Fruit fly (Drosophila melanogaster) whole organism, embryonic: ENCODE data around the gene CG10581.

Experiments
- Awh ChIP-seq: fragments of 200-800 bp; sonication (Bioruptor generic); IDR thresholded peaks from 2 replicates; pipeline ENCODE4, ENCODE4 v1.3.6; 2022; ENCODE audit warnings: missing biosample characterization, missing genetic modification characterization
- B-H1 ChIP-seq: fragments of 200-800 bp; sonication (Bioruptor generic); IDR thresholded peaks from 3 replicates; pipeline ENCODE4 v1.3.6; 2022; ENCODE audit warnings: missing biosample characterization, missing genetic modification characterization
- CG11398 ChIP-seq: fragments of 200-800 bp; sonication (Bioruptor generic); optimal IDR thresholded peaks from 2 replicates; lab custom pipeline; 2016; ENCODE audit warnings: missing biosample characterization, missing genetic modification characterization
- CG12104 ChIP-seq: fragments of 200-800 bp; sonication (Bioruptor generic); optimal IDR thresholded peaks from 3 replicates; lab custom pipeline; 2016; ENCODE audit warnings: missing biosample characterization, missing genetic modification characterization
- CG13296 ChIP-seq: fragments of 200-800 bp; sonication (Bioruptor generic); optimal IDR thresholded peaks from 3 replicates; lab custom pipeline; 2018; ENCODE audit warnings: missing biosample characterization, mild to moderate bottlenecking, missing genetic modification characterization
- CG13424 ChIP-seq: fragments of 200-800 bp; sonication (Bioruptor generic); optimal IDR thresholded peaks from 2 replicates; lab custom pipeline; 2019; ENCODE audit warnings: missing biosample characterization, mild to moderate bottlenecking, missing genetic modification characterization, moderate library complexity
- CG13624 ChIP-seq: fragments of 200-800 bp; sonication (Bioruptor generic); optimal IDR thresholded peaks from 2 replicates; lab custom pipeline; 2016; ENCODE audit warnings: missing biosample characterization, missing genetic modification characterization
- CG16813 ChIP-seq: fragments of 200-800 bp; sonication (Bioruptor generic); IDR thresholded peaks from 3 replicates; pipeline ENCODE4 v1.3.6; 2022; ENCODE audit warnings: missing biosample characterization, missing genetic modification characterization; ENCODE audit not compliant: partially characterized antibody
- CG17385 ChIP-seq: fragments of 200-800 bp; sonication (Bioruptor generic); optimal IDR thresholded peaks from 3 replicates; lab custom pipeline; 2018; ENCODE audit warnings: missing biosample characterization, mild to moderate bottlenecking, missing genetic modification characterization
- CG17612 ChIP-seq: fragments of 200-800 bp; sonication (Bioruptor generic); IDR thresholded peaks from 2 replicates; pipeline ENCODE4 v1.3.6; 2022; ENCODE audit warnings: missing biosample characterization, missing genetic modification characterization
- CG17912 ChIP-seq: fragments of 200-800 bp; sonication (Bioruptor generic); optimal IDR thresholded peaks from 2 replicates; lab custom pipeline; 2018; ENCODE audit warnings: missing biosample characterization, mild to moderate bottlenecking, missing genetic modification characterization
- CG18619 ChIP-seq: fragments of 200-800 bp; sonication (Bioruptor generic); optimal IDR thresholded peaks from 3 replicates; lab custom pipeline; 2017; ENCODE audit warnings: missing biosample characterization, mild to moderate bottlenecking, missing genetic modification characterization
- CG2120 ChIP-seq: fragments of 200-800 bp; sonication (Bioruptor generic); optimal IDR thresholded peaks from 3 replicates; lab custom pipeline; 2016; ENCODE audit warnings: missing biosample characterization, missing genetic modification characterization
- CG2712 ChIP-seq: fragments of 200-800 bp; optimal IDR thresholded peaks from 3 replicates; lab custom pipeline; 2019; ENCODE audit warnings: missing biosample characterization, mild to moderate bottlenecking, missing genetic modification characterization, moderate library complexity
- CG2875 ChIP-seq: fragments of 200-800 bp; sonication (Bioruptor generic); optimal IDR thresholded peaks from 2 replicates; lab custom pipeline; 2017; ENCODE audit warnings: missing biosample characterization, mild to moderate bottlenecking, missing genetic modification characterization, missing genetic modification reagents
- CG34224 ChIP-seq: fragments of 200-800 bp; sonication (Bioruptor generic); IDR thresholded peaks from 3 replicates; pipeline ENCODE4 v1.3.6; 2022; ENCODE audit warnings: missing biosample characterization, missing genetic modification characterization; ENCODE audit not compliant: partially characterized antibody
- CG4820 ChIP-seq: fragments of 200-800 bp; sonication (Bioruptor generic); optimal IDR thresholded peaks from 3 replicates; lab custom pipeline; 2016; ENCODE audit warnings: missing biosample characterization, missing genetic modification characterization
- CG5180 ChIP-seq: fragments of 200-800 bp; sonication (Bioruptor generic); optimal IDR thresholded peaks from 3 replicates; lab custom pipeline; 2017; ENCODE audit warnings: missing biosample characterization, missing genetic modification characterization, mild to moderate bottlenecking, moderate library complexity, missing genetic modification reagents
- CG7928 ChIP-seq: fragments of 200-800 bp; sonication (Bioruptor generic); optimal IDR thresholded peaks from 2 replicates; lab custom pipeline; 2017; ENCODE audit warnings: missing biosample characterization, mild to moderate bottlenecking, missing genetic modification characterization
- CrebB ChIP-seq: fragments of 200-800 bp; sonication (Bioruptor generic); optimal IDR thresholded peaks from 3 replicates; lab custom pipeline; 2018; ENCODE audit warnings: missing biosample characterization, mild to moderate bottlenecking, missing genetic modification characterization
- D19B ChIP-seq: fragments of 200-800 bp; sonication (Bioruptor generic); optimal IDR thresholded peaks from 2 replicates; lab custom pipeline; 2017; ENCODE audit warnings: missing biosample characterization, mild to moderate bottlenecking, missing genetic modification characterization
- Dad ChIP-seq: fragments of 200-800 bp; sonication (Bioruptor generic); optimal IDR thresholded peaks from 3 replicates; lab custom pipeline; 2016; ENCODE audit warnings: missing biosample characterization, missing genetic modification characterization
- Eip74EF ChIP-seq, 2 experiments: fragments of 200-800 bp in 1 of 2; fragments of >200 bp in 1 of 2; sonication (Bioruptor generic) in 1 of 2; optimal IDR thresholded peaks; 2 replicates each; lab custom pipeline; 2017 to 2019; ENCODE audit warnings: missing biosample characterization in 2 of 2, missing genetic modification characterization in 2 of 2, mild to moderate bottlenecking in 1 of 2, moderate library complexity in 1 of 2
- Fer1 ChIP-seq: fragments of 200-800 bp; sonication (Bioruptor generic); optimal IDR thresholded peaks from 2 replicates; lab custom pipeline; 2017; ENCODE audit warnings: missing biosample characterization, mild to moderate bottlenecking, missing genetic modification characterization
- Hr3 ChIP-seq: fragments of 200-800 bp; sonication (Bioruptor generic); optimal IDR thresholded peaks from 3 replicates; lab custom pipeline; 2016; ENCODE audit warnings: missing biosample characterization, missing genetic modification characterization
- Lpt ChIP-seq: fragments of >200 bp; optimal IDR thresholded peaks from 2 replicates; lab custom pipeline; 2018; ENCODE audit warnings: missing biosample characterization, missing genetic modification characterization
- Xbp1 ChIP-seq: fragments of 200-800 bp; sonication (Bioruptor generic); optimal IDR thresholded peaks from 3 replicates; lab custom pipeline; 2016; ENCODE audit warnings: missing biosample characterization, mild to moderate bottlenecking, missing genetic modification characterization
- ap ChIP-seq: fragments of 200-800 bp; sonication (Bioruptor generic); IDR thresholded peaks from 2 replicates; pipeline ENCODE4 v1.3.6; 2022; ENCODE audit warnings: missing biosample characterization, missing genetic modification characterization
- ash1 ChIP-seq: fragments of 200-800 bp; sonication (Bioruptor generic); optimal IDR thresholded peaks from 2 replicates; lab custom pipeline; 2018; ENCODE audit warnings: missing biosample characterization, mild to moderate bottlenecking, missing genetic modification characterization
- bab2 ChIP-seq: fragments of 200-800 bp; sonication (Bioruptor generic); optimal IDR thresholded peaks from 2 replicates; lab custom pipeline; 2016; ENCODE audit warnings: missing biosample characterization, missing genetic modification characterization
- cad ChIP-seq: fragments of >200 bp; optimal IDR thresholded peaks from 2 replicates; lab custom pipeline; 2017; ENCODE audit warnings: missing biosample characterization, missing genetic modification characterization
- dmrt99B ChIP-seq: fragments of 200-800 bp; sonication (Bioruptor generic); optimal IDR thresholded peaks from 2 replicates; lab custom pipeline; 2018; ENCODE audit warnings: missing biosample characterization, mild to moderate bottlenecking, missing genetic modification characterization, moderate library complexity
- gcm ChIP-seq: fragments of 200-800 bp; sonication (Bioruptor generic); optimal IDR thresholded peaks from 2 replicates; lab custom pipeline; 2019; ENCODE audit warnings: missing biosample characterization, mild to moderate bottlenecking, missing genetic modification characterization, moderate library complexity
- gcm2 ChIP-seq: fragments of 200-800 bp; sonication (Bioruptor generic); optimal IDR thresholded peaks from 2 replicates; lab custom pipeline; 2016; ENCODE audit warnings: missing biosample characterization, missing genetic modification characterization
- lbe ChIP-seq: fragments of 200-800 bp; sonication (Bioruptor generic); optimal IDR thresholded peaks from 2 replicates; lab custom pipeline; 2016; ENCODE audit warnings: missing biosample characterization, mild to moderate bottlenecking, missing genetic modification characterization
- odd ChIP-seq: fragments of 200-800 bp; sonication (Bioruptor generic); optimal IDR thresholded peaks from 2 replicates; lab custom pipeline; 2017; ENCODE audit warnings: missing biosample characterization, mild to moderate bottlenecking, missing genetic modification characterization
- pho ChIP-seq: fragments of 200-800 bp; sonication (Bioruptor generic); optimal IDR thresholded peaks from 2 replicates; lab custom pipeline; 2016; ENCODE audit warnings: missing biosample characterization, missing genetic modification characterization
- repo ChIP-seq: fragments of 200-800 bp; sonication (Bioruptor generic); optimal IDR thresholded peaks from 2 replicates; lab custom pipeline; 2016; ENCODE audit warnings: missing biosample characterization, missing genetic modification characterization
- rib ChIP-seq: fragments of 200-800 bp; sonication (Bioruptor generic); IDR thresholded peaks from 2 replicates; pipeline ENCODE4 v1.3.6; 2022; ENCODE audit warnings: missing biosample characterization, missing genetic modification characterization
- ro ChIP-seq: fragments of 200-800 bp; sonication (Bioruptor generic); IDR thresholded peaks from 2 replicates; pipeline ENCODE4 v1.3.6; 2022; ENCODE audit warnings: missing biosample characterization, missing genetic modification characterization
- seq ChIP-seq: fragments of 200-800 bp; sonication (Bioruptor generic); IDR thresholded peaks from 2 replicates; pipeline ENCODE4 v1.3.6; 2022; ENCODE audit warnings: missing biosample characterization, missing genetic modification characterization
- ssp ChIP-seq: fragments of 200-800 bp; sonication (Bioruptor generic); IDR thresholded peaks from 2 replicates; pipeline ENCODE4 v1.3.6; 2022; ENCODE audit warnings: missing biosample characterization, missing genetic modification characterization
- stc ChIP-seq: fragments of 200-800 bp; sonication (Bioruptor generic); IDR thresholded peaks from 2 replicates; pipeline ENCODE4 v1.3.6; 2022; ENCODE audit warnings: missing biosample characterization, missing genetic modification characterization
- tgo ChIP-seq: fragments of 200-800 bp; sonication (Bioruptor generic); IDR thresholded peaks from 3 replicates; pipeline ENCODE4 v1.3.6; 2022; ENCODE audit warnings: missing biosample characterization, missing genetic modification characterization
- tin ChIP-seq: fragments of 200-800 bp; sonication (Bioruptor generic); optimal IDR thresholded peaks from 3 replicates; lab custom pipeline; 2016; ENCODE audit warnings: missing biosample characterization, missing genetic modification characterization
- tio ChIP-seq: fragments of 200-800 bp; sonication (Bioruptor generic); optimal IDR thresholded peaks from 2 replicates; lab custom pipeline; 2017; ENCODE audit warnings: missing biosample characterization, missing genetic modification characterization, inconsistent platforms
- trh ChIP-seq: fragments of 200-800 bp; sonication (Bioruptor generic); optimal IDR thresholded peaks from 2 replicates; lab custom pipeline; 2016; ENCODE audit warnings: missing biosample characterization, missing genetic modification characterization
- zen ChIP-seq: fragments of 200-800 bp; sonication (Bioruptor generic); optimal IDR thresholded peaks from 3 replicates; lab custom pipeline; 2018; ENCODE audit warnings: missing biosample characterization, mild to moderate bottlenecking, missing genetic modification characterization, moderate library complexity

The CG10581 gene

dm6 chr3L:21010846-21011607, 23.0 kb downstream of the CG10581 start (continued):
- TF ChIP-seq CG2712 (tag; lab: Kevin White, UChicago) (peak; percentile 22), repo (GFP tag; lab: Kevin White, UChicago) (no peak), CG34224 (GFP tag; lab: Robert Waterston, UW) (no peak), Fer1 (GFP tag; lab: Kevin White, UChicago) (peak; percentile 35), CG16813 (GFP tag; lab: Robert Waterston, UW) (no peak), seq (GFP tag; lab: Robert Waterston, UW) (peak; percentile 16; the same call in 1 of the 2 replicates), bab2 (GFP tag; lab: Kevin White, UChicago) (peak; percentile 3), zen (tag; lab: Kevin White, UChicago) (peak; percentile 72), CG13624 (GFP tag; lab: Kevin White, UChicago) (no peak), CG5180 (GFP tag; lab: Kevin White, UChicago) (no peak), D19B (GFP tag; lab: Kevin White, UChicago) (peak; percentile 32), gcm (GFP tag; lab: Kevin White, UChicago) (no peak), dmrt99B (tag; lab: Kevin White, UChicago) (peak; percentile 40), rib (GFP tag; lab: Robert Waterston, UW) (peak; percentile 74; the same call in 1 of the 2 replicates), CG2120 (GFP tag; lab: Kevin White, UChicago) (peak; percentile 71), tin (GFP tag; lab: Kevin White, UChicago) (peak; percentile 4), pho (GFP tag; lab: Kevin White, UChicago) (peak; percentile 20), tio (GFP tag; lab: Kevin White, UChicago) (peak; percentile 6), B-H1 (no peak), Eip74EF (GFP tag; optimal IDR thresholded peaks at IDR 0.05; lab: Kevin White, UChicago) (no peak), CG13296 (no peak), Dad (GFP tag; lab: Kevin White, UChicago) (no peak), gcm2 (GFP tag; lab: Kevin White, UChicago) (no peak), CG18619 (GFP tag; lab: Kevin White, UChicago) (peak; percentile 23), stc (GFP tag; lab: Robert Waterston, UW) (no peak), odd (no peak), Hr3 (GFP tag; lab: Kevin White, UChicago) (peak; percentile 5), Lpt (GFP tag; lab: Kevin White, UChicago) (no peak)

- peak; percentile 1 for TF ChIP-seq CG2875 (GFP tag; lab: Kevin White, UChicago)
- no peak for TF ChIP-seq CG17612 (GFP tag; lab: Robert Waterston, UW)
- TF ChIP-seq CG17385 (GFP tag; lab: Kevin White, UChicago), result peak; percentile 9
- TF ChIP-seq CG4820, result peak; percentile 28
- TF ChIP-seq ap (GFP tag; lab: Robert Waterston, UW), result peak; percentile 52; the same call in 1 of the 2 replicates
- no peak for TF ChIP-seq ro (GFP tag; lab: Robert Waterston, UW)
- TF ChIP-seq Awh (GFP tag; lab: Robert Waterston, UW), result peak; percentile 70
- TF ChIP-seq ssp, result no peak
- TF ChIP-seq CG13424 (tag; lab: Kevin White, UChicago), result peak; percentile 21
- peak; percentile 51 for TF ChIP-seq Xbp1
- TF ChIP-seq CG11398 (GFP tag; lab: Kevin White, UChicago), result no peak
- no peak for TF ChIP-seq ash1
- TF ChIP-seq tgo (GFP tag; lab: Robert Waterston, UW), result peak; percentile 70
- TF ChIP-seq bab2 (GFP tag; lab: Kevin White, UChicago), result peak; percentile 20
- TF ChIP-seq CG7928, result no peak
- no peak for TF ChIP-seq CrebB (tag; lab: Kevin White, UChicago)
- no peak for TF ChIP-seq CG17912
- TF ChIP-seq trh, result no peak
- TF ChIP-seq CG12104 (GFP tag; lab: Kevin White, UChicago), result peak; percentile 26
- TF ChIP-seq lbe (GFP tag; lab: Kevin White, UChicago), result peak; percentile 71
- TF ChIP-seq cad (GFP tag; lab: Kevin White, UChicago), result no peak
These were observed 24.4 kb downstream of the CG10581 start for dm6 chr3L:21009405-21010120.
